Worm (Caenorhabditis elegans): Measurements from ENCODE around the gene Y116A8C.27.

Gene Y116A8C.27

DNA sequence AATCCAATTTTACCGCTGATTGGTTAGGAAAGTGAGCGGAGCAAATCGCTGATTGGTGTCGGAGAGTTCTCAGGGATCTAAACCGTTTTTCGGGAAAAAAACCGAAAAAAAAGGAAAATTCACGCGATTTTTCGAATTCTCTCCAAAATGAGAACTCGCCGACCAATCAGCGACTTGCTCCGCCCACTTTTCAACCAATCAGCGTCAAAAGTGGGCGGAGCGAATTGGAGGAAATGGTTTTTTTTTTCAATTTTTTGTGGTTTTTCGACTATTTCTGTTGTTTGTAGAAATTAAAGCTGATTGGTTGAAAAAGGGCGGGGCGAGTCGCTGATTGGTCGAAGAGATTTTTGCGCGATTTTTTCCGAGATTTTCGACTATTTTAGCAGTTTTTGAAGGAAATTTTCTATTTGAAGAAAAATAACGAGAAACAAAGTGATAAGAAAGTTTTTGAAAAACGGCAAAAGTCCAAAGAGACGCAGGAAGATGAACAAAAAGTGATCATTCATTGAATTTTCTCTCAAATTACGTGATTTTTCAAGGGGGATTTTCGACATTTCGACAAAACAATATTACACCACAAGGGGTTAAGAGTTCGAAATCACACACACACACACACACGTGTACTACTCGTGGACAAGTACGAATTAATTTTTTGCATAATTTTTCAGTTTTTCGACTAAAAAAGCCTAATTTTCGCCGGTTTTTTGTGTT, 4.7 kb upstream of the Y116A8C.27 start:
- TF ChIP-seq tab-1 (GFP tag; IDR thresholded peaks at IDR 0.05) (no peak), med-1 (GFP tag; optimal IDR thresholded peaks at IDR 0.05; ENCODE audit: insufficient read depth) (no peak), cog-1 (tag; optimal IDR thresholded peaks at IDR 0.05) (no peak), klf-2 (GFP tag; conservative IDR thresholded peaks at IDR 0.05) (no peak), ref-1 (GFP tag; conservative IDR thresholded peaks at IDR 0.05) (no peak), T22C8.4 (GFP tag; IDR thresholded peaks at IDR 0.05) (no peak), flt-1 (GFP tag; IDR thresholded peaks at IDR 0.05) (no peak)

DNA sequence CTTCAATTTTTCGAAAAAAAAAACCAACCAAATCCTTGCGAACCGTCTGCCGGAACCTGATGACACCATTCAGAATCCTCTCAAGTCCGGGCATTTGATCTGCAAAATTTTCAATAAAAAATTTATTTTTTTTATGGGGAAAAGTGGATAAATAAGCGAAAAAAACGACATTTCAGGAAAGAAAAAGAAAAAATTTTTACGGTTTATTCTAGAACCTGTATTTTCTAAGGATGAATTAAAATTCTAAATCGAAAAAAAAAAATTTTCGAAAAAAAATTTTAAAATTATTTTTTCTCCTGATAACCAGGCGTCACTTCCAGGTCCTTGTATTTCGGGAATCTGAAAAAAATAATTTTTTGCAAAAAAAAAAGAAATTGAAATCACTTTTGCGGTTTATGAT, 4.1 kb upstream of the Y116A8C.27 start, which contains the start of gene bca-2:
bca-2 (minus strand) TSS at position 101 of the 400 bp plus-strand sequence.
- TF ChIP-seq cog-1 (tag; optimal IDR thresholded peaks at IDR 0.05) (no peak), ztf-23 (GFP tag; IDR thresholded peaks at IDR 0.05) (no peak), ztf-29 (GFP tag; IDR thresholded peaks at IDR 0.05) (no peak), T22C8.4 (GFP tag; IDR thresholded peaks at IDR 0.05) (no peak), flt-1 (GFP tag; IDR thresholded peaks at IDR 0.05) (no peak), tab-1 (GFP tag; IDR thresholded peaks at IDR 0.05) (no peak), klf-2 (GFP tag; conservative IDR thresholded peaks at IDR 0.05) (no peak), ref-1 (GFP tag; conservative IDR thresholded peaks at IDR 0.05) (no peak), med-1 (GFP tag; optimal IDR thresholded peaks at IDR 0.05; ENCODE audit: insufficient read depth) (no peak)

DNA sequence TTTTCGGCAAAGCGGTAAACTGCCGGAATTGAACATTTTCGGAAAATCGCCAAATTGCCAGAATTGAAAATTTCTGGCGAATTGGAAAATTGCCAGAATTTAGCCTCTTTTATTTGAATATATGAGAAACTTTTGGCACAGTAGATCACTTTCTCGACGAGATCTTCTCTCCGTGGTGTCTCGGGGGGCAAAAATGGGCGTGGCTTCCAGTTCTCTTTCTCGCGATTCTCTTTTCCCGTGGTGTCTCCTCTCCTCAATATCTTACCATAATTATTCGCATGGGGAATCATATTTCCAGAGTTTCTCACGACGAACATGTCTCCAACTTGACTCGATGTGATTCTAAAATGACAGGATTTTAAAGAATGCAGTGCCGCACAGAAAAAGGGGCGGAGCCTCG, 3.0 kb upstream of the Y116A8C.27 start:
- TF ChIP-seq ztf-29 (GFP tag; IDR thresholded peaks at IDR 0.05), result no peak
- TF ChIP-seq ref-1 (GFP tag; conservative IDR thresholded peaks at IDR 0.05), result 0 out of 2 replicates have a peak, but pooled peaks have one; percentile 23
- TF ChIP-seq ztf-23 (GFP tag; IDR thresholded peaks at IDR 0.05), result no peak
- no peak for TF ChIP-seq T22C8.4 (GFP tag; IDR thresholded peaks at IDR 0.05)
- TF ChIP-seq klf-2 (GFP tag; conservative IDR thresholded peaks at IDR 0.05), result 0 out of 2 replicates have a peak, but pooled peaks have one; percentile 3
- no peak for TF ChIP-seq med-1 (GFP tag; optimal IDR thresholded peaks at IDR 0.05; ENCODE audit: insufficient read depth)
- no peak for TF ChIP-seq cog-1 (tag; optimal IDR thresholded peaks at IDR 0.05)
- TF ChIP-seq tab-1 (GFP tag; IDR thresholded peaks at IDR 0.05), result no peak
- no peak for TF ChIP-seq flt-1 (GFP tag; IDR thresholded peaks at IDR 0.05)

DNA sequence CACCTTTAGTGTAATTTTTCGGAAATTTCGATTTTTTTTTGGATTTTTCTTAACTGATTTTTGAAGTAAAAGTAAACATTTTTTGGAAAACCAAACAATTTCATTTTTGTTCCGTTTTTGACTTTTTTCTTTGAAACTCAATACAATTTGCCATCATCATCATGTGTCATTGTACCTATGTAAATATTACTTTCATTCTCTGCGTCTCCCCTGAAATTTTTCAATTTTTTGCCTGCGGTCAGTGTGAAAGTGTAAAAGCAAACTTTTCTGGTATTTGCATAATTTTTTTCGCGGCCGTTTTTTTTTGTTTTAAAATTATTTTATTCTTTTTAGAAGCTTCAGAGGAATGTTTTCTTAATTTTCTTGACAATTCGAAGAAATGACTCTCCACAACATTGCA, 2.4 kb downstream of the Y116A8C.27 start, which contains the start of gene Y116A8C.29:
Y116A8C.29 (plus strand) TSS at position 328 of the 400 bp plus-strand sequence.
- TF ChIP-seq cog-1 (tag; optimal IDR thresholded peaks at IDR 0.05) (no peak), T22C8.4 (GFP tag; IDR thresholded peaks at IDR 0.05) (no peak), ztf-23 (GFP tag; IDR thresholded peaks at IDR 0.05) (no peak), klf-2 (GFP tag; conservative IDR thresholded peaks at IDR 0.05) (no peak), ztf-29 (GFP tag; IDR thresholded peaks at IDR 0.05) (no peak), med-1 (GFP tag; optimal IDR thresholded peaks at IDR 0.05; ENCODE audit: insufficient read depth) (no peak), flt-1 (GFP tag; IDR thresholded peaks at IDR 0.05) (no peak), tab-1 (GFP tag; IDR thresholded peaks at IDR 0.05) (no peak)

DNA sequence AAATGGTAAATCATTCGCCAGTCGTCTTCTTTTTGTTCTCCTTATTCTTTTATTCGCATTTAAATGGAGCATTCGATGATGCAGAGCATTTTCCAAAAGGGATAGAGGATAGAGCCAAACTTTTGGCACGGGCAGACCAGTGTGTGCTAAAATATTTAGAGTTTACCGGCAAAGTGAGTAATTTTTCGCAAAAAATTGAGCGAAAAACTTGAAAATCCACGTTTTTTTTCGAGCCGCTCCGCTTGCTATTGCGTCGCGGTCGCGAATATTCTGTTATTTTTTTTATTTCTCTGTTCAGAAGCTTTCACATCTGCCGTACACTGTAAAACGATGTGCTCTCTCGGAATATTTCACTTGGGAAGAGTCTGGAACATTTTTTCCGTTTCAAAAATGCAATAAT, 7.2 kb downstream of the Y116A8C.27 start, which contains the start of gene Y116A8C.43:
Y116A8C.43 (plus strand) TSS at position 3 of the 400 bp plus-strand sequence.
- TF ChIP-seq T22C8.4 (GFP tag; IDR thresholded peaks at IDR 0.05) (no peak), ztf-23 (GFP tag; IDR thresholded peaks at IDR 0.05) (no peak), klf-2 (GFP tag; conservative IDR thresholded peaks at IDR 0.05) (no peak), ztf-29 (GFP tag; IDR thresholded peaks at IDR 0.05) (no peak), ref-1 (GFP tag; conservative IDR thresholded peaks at IDR 0.05) (no peak), med-1 (GFP tag; optimal IDR thresholded peaks at IDR 0.05; ENCODE audit: insufficient read depth) (no peak), flt-1 (GFP tag; IDR thresholded peaks at IDR 0.05) (no peak), cog-1 (tag; optimal IDR thresholded peaks at IDR 0.05) (no peak), tab-1 (GFP tag; IDR thresholded peaks at IDR 0.05) (no peak)

DNA sequence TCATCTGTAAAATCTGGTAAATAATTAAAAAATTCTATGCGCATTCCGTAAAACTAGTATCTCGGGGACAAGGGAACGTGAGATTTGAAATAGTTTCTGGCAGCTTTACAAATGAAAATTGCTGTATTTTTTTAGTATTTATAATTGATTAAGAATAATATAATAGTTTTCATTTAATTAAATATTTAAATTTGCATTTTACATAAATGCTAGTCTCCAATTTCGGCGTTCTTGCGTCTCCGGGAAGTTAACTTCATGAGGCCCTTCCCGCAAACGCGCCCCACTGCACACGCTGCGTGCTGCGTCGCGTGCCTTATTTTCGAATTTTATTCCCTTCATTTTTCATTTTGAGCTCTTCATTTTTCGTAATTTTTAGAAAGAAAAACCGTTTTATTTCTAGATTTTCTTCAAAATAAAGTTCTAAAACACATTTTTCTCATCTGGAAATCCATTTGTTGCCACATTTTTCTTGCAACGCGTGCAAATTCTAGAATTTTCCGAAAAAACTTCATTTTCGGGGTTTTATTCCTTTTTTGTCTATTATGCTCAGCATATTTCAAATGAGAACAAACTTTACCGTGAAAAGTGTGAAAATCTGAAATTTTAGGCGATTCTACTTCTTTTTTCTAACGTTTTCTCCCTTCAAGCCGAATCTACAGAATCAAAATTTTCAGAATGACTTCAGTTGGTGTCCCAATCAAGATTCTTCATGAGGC, 8.5 kb downstream of the Y116A8C.27 start, which contains the start of the genes snx-13 and snr-1:
snx-13 (minus strand) TSS at position 55 of the 716 bp plus-strand sequence.
snr-1 (plus strand) TSS at position 666 of the 716 bp plus-strand sequence.
- TF ChIP-seq tab-1 (GFP tag; IDR thresholded peaks at IDR 0.05), result peak; percentile 77
- TF ChIP-seq flt-1 (GFP tag; IDR thresholded peaks at IDR 0.05), result peak; percentile 89
- TF ChIP-seq ztf-29 (GFP tag; IDR thresholded peaks at IDR 0.05), result peak; percentile 70
- TF ChIP-seq med-1 (GFP tag; optimal IDR thresholded peaks at IDR 0.05; ENCODE audit: insufficient read depth), result no peak
- TF ChIP-seq ztf-23 (GFP tag; IDR thresholded peaks at IDR 0.05), result peak; percentile 94
- TF ChIP-seq klf-2 (GFP tag; conservative IDR thresholded peaks at IDR 0.05), result peak; percentile 81
- TF ChIP-seq ref-1 (GFP tag; conservative IDR thresholded peaks at IDR 0.05), result no peak; the same call in 1 of the 2 replicates
- TF ChIP-seq T22C8.4 (GFP tag; IDR thresholded peaks at IDR 0.05), result peak; percentile 70; the same call in 1 of the 2 replicates
- peak; percentile 97 for TF ChIP-seq cog-1 (tag; optimal IDR thresholded peaks at IDR 0.05)

DNA sequence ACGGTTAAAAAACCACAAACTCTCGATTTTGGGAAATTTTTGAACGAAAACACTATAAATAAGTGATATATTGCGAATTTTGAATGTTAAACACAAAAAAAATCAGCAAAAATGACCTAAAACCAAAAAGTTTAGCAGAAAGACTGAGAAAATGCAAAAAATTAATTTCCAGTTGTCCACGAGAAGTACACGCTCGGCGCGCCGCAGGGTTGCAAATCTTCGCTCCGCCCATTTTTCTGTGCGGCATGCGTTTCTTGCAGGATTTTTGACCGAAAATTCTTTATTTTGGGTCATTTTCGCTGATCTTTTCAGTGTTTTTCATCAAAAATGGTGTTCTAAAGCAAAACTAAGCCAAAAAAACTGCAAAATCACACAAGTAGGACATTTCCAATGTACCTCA, 11.2 kb downstream of the Y116A8C.27 start:
- no peak for TF ChIP-seq ztf-23 (GFP tag; IDR thresholded peaks at IDR 0.05)
- no peak for TF ChIP-seq T22C8.4 (GFP tag; IDR thresholded peaks at IDR 0.05)
- TF ChIP-seq cog-1 (tag; optimal IDR thresholded peaks at IDR 0.05), result no peak
- TF ChIP-seq klf-2 (GFP tag; conservative IDR thresholded peaks at IDR 0.05), result no peak
- TF ChIP-seq tab-1 (GFP tag; IDR thresholded peaks at IDR 0.05), result no peak
- no peak for TF ChIP-seq med-1 (GFP tag; optimal IDR thresholded peaks at IDR 0.05; ENCODE audit: insufficient read depth)
- no peak for TF ChIP-seq ref-1 (GFP tag; conservative IDR thresholded peaks at IDR 0.05)
- TF ChIP-seq flt-1 (GFP tag; IDR thresholded peaks at IDR 0.05), result no peak
- TF ChIP-seq ztf-29 (GFP tag; IDR thresholded peaks at IDR 0.05), result no peak

DNA sequence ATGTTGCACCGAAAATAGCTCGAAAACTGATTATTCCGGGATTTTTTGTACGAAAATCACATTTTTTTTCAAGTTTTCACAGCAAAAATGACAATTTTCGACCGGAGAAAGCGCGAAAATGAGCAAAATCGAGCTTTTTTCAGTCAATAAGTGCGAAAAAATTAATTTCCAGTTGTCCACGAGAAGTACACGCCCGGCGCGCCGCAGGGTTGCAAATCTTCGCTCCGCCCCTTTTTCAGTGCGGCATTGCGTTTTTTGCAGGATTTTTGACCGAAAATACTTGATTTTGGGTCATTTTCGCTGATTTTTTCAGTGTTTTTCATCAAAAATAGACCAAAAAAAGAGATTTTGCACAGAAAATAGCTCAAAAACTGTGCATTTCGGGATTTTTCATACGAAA, 11.8 kb downstream of the Y116A8C.27 start:
- TF ChIP-seq flt-1 (GFP tag; IDR thresholded peaks at IDR 0.05), result no peak

DNA sequence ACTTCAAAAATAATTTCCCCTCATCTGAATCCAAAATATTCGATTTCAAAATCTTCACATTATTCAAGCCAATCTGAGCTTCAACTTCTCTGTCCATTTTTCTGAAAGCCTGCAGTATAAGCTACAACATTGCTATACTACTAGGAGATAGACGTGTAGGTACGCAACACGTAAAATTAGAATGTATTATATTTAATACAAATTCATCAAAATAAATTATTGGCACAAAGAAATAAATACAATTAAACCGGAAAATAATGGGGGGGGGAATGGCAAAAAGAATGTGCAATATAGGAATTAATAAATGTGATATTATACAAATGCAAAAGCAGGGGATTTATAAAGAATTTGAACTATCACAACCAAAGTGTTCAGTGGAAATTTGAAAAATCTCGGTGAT, 17.4 kb downstream of the Y116A8C.27 start, which contains the start of gene Y116A8C.25:
Y116A8C.25 (minus strand) TSS at position 101 of the 400 bp plus-strand sequence.
- TF ChIP-seq cog-1 (tag; optimal IDR thresholded peaks at IDR 0.05) (no peak), med-1 (GFP tag; optimal IDR thresholded peaks at IDR 0.05; ENCODE audit: insufficient read depth) (no peak), tab-1 (GFP tag; IDR thresholded peaks at IDR 0.05) (no peak), ztf-29 (GFP tag; IDR thresholded peaks at IDR 0.05) (no peak), ref-1 (GFP tag; conservative IDR thresholded peaks at IDR 0.05) (no peak), flt-1 (GFP tag; IDR thresholded peaks at IDR 0.05) (no peak), klf-2 (GFP tag; conservative IDR thresholded peaks at IDR 0.05) (no peak), ztf-23 (GFP tag; IDR thresholded peaks at IDR 0.05) (no peak), T22C8.4 (GFP tag; IDR thresholded peaks at IDR 0.05) (no peak)
